Fruit fly (Drosophila melanogaster): ENCODE results near the gene Cpr76Ba.

Gene Cpr76Ba

dm6 chr3L:19560695-19561246 lies 42.6 kb upstream of the Cpr76Ba start (continued):
- TF ChIP-seq Dip2 (GFP tag; IDR thresholded peaks at IDR 0.05) (no peak), Lhr (GFP tag; optimal IDR thresholded peaks at IDR 0.05) (peak; percentile 92), Nf-YC (tag; optimal IDR thresholded peaks at IDR 0.05) (peak; percentile 83), Doc2 (GFP tag; IDR thresholded peaks at IDR 0.05) (no peak), CG34376 (GFP tag; optimal IDR thresholded peaks at IDR 0.05) (peak; percentile 85), grau (tag; optimal IDR thresholded peaks at IDR 0.05) (peak; percentile 94), CG12104 (GFP tag; optimal IDR thresholded peaks at IDR 0.05) (peak; percentile 93), CG3407 (GFP tag; optimal IDR thresholded peaks at IDR 0.05) (peak; percentile 89), Aef1 (GFP tag; IDR thresholded peaks at IDR 0.05) (peak; percentile 94), NC2β (GFP tag; optimal IDR thresholded peaks at IDR 0.05) (peak; percentile 91), ftz-f1 (GFP tag; optimal IDR thresholded peaks at IDR 0.05) (peak; percentile 62), MESR4 (GFP tag; optimal IDR thresholded peaks at IDR 0.05) (peak; percentile 36), h (optimal IDR thresholded peaks at IDR 0.05) (no peak), CG12769 (tag; optimal IDR thresholded peaks at IDR 0.05) (peak; percentile 91), Dp (GFP tag; optimal IDR thresholded peaks at IDR 0.05) (peak; percentile 2), Side (GFP tag; optimal IDR thresholded peaks at IDR 0.05) (peak; percentile 92), esg (GFP tag; conservative IDR thresholded peaks at IDR 0.05) (peak; percentile 93), E2f1 (GFP tag; IDR thresholded peaks at IDR 0.05) (peak; percentile 96), CG1529 (GFP tag; optimal IDR thresholded peaks at IDR 0.05) (peak; percentile 92), E2f2 (GFP tag; IDR thresholded peaks at IDR 0.05) (peak; percentile 80), pita (GFP tag; optimal IDR thresholded peaks at IDR 0.05) (no peak), Awh (GFP tag; IDR thresholded peaks at IDR 0.05) (peak; percentile 94), CkIIα-i1 (GFP tag; IDR thresholded peaks at IDR 0.05) (0 out of 2 replicates have a peak, but pooled peaks have one; percentile 17), CG17612 (GFP tag; IDR thresholded peaks at IDR 0.05) (peak; percentile 79), CG17186 (GFP tag; optimal IDR thresholded peaks at IDR 0.05) (peak; percentile 77), amos (GFP tag; IDR thresholded peaks at IDR 0.05; ENCODE audit: partially characterized antibody) (no peak), ham (GFP tag; IDR thresholded peaks at IDR 0.05) (0 out of 2 replicates have a peak, but pooled peaks have one; percentile 68), Pdp1 (GFP tag; optimal IDR thresholded peaks at IDR 0.05) (peak; percentile 92 to 94), Dref (GFP tag; IDR thresholded peaks at IDR 0.05) (no peak), bab2 (GFP tag; optimal IDR thresholded peaks at IDR 0.05) (peak; percentile 91), CG5953 (GFP tag; IDR thresholded peaks at IDR 0.05) (peak; percentile 89), Opbp (GFP tag; IDR thresholded peaks at IDR 0.05; ENCODE audit: partially characterized antibody) (no peak), rib (GFP tag; IDR thresholded peaks at IDR 0.05) (peak; percentile 93), CG9817 (tag; optimal IDR thresholded peaks at IDR 0.05) (peak; percentile 95), ase (GFP tag; IDR thresholded peaks at IDR 0.05) (peak; percentile 88), peb (GFP tag; IDR thresholded peaks at IDR 0.05) (peak; percentile 86), CG12659 (GFP tag; optimal IDR thresholded peaks at IDR 0.05) (peak; percentile 96), cad (GFP tag; optimal IDR thresholded peaks at IDR 0.05) (no peak), fu2 (GFP tag; optimal IDR thresholded peaks at IDR 0.05) (peak; percentile 81), Neu2 (GFP tag; optimal IDR thresholded peaks at IDR 0.05; ENCODE audit: borderline replicate concordance) (peak; percentile 87), HmgZ (tag; optimal IDR thresholded peaks at IDR 0.05) (peak; percentile 95), tio (GFP tag; optimal IDR thresholded peaks at IDR 0.05) (peak; percentile 92), sqz (GFP tag; optimal IDR thresholded peaks at IDR 0.05) (peak; percentile 93), CG16863 (GFP tag; optimal IDR thresholded peaks at IDR 0.05) (peak; percentile 86), bigmax (GFP tag; optimal IDR thresholded peaks at IDR 0.05) (peak; percentile 70), Sry-δ (GFP tag; optimal IDR thresholded peaks at IDR 0.05) (peak; percentile 58), knrl (GFP tag; IDR thresholded peaks at IDR 0.05; ENCODE audit: partially characterized antibody) (no peak), CG7963 (GFP tag; IDR thresholded peaks at IDR 0.05; ENCODE audit: partially characterized antibody) (no peak), gcm (GFP tag; optimal IDR thresholded peaks at IDR 0.05) (peak; percentile 95), gsb (GFP tag; IDR thresholded peaks at IDR 0.05) (peak; percentile 88), CG2120 (GFP tag; optimal IDR thresholded peaks at IDR 0.05) (peak; percentile 95)

Measured in whole organism, embryonic.